Fruit fly (Drosophila melanogaster): Measurements from ENCODE around the gene Ork1.

DNA sequence GAGAGGGAATG lies 43.8 kb downstream of the Ork1 start, which contains the start of gene Pgls:
- no peak for TF ChIP-seq aop (GFP tag; IDR thresholded peaks at IDR 0.05)
- no peak for TF ChIP-seq Lpt (GFP tag; optimal IDR thresholded peaks at IDR 0.05)
- no peak for TF ChIP-seq Dbx (GFP tag; IDR thresholded peaks at IDR 0.05)
- no peak for TF ChIP-seq jumu (GFP tag; optimal IDR thresholded peaks at IDR 0.05)
- no peak for TF ChIP-seq CG2116 (GFP tag; optimal IDR thresholded peaks at IDR 0.05)
- no peak for TF ChIP-seq rib (GFP tag; IDR thresholded peaks at IDR 0.05)

Measured in whole organism, embryonic.